Worm (Caenorhabditis elegans) whole organism, L4/young adult: ENCODE results near the gene C28H8.8.

Experiments used
- W03F9.2 ChIP-seq: fragments of 150-350 bp; optimal IDR thresholded peaks from 2 replicates; lab custom pipeline; 2014; ENCODE audit warnings: missing biosample characterization, missing genetic modification characterization
- dao-5 ChIP-seq: sonication (generic microtip); optimal IDR thresholded peaks from 2 replicates; lab custom pipeline; 2016; ENCODE audit warnings: missing genotype, missing genetic modification characterization, moderate library complexity, missing compliant biosample characterization

DNA sequence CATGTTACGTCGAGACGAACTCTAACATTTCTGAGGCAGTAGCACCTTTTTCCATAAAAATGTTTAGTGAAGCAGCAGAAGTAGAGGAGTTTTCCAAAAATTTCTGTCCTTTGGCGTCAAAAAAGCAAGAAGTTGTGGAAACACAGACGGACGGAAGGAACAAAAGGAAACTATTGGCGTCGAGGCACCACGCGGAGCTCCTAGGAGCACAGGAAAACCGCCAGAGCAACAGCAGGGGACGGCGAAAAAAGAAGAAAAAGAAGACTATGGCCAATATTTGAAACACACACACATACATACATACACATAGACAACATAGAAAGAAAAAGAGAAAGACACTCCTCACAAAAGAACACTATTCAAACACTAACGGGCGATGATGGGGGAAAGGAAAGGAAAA lies 45.7 kb downstream of the C28H8.8 start:
- TF ChIP-seq dao-5 (tag; lab: Kevin White, UChicago) (no peak), W03F9.2 (tag; lab: Kevin White, UChicago) (no peak)
